Worm (Caenorhabditis elegans) whole organism, L4 larva: ENCODE data around the gene atg-18.

ENCODE experiments used
- F10B5.3 ChIP-seq: sonication (generic microtip); optimal IDR thresholded peaks from 2 replicates; lab custom pipeline; 2016; ENCODE audit warnings: mild to moderate bottlenecking, missing genetic modification characterization, missing compliant biosample characterization
- F37D6.2 ChIP-seq: sonication (generic microtip); optimal IDR thresholded peaks from 2 replicates; lab custom pipeline; 2016; ENCODE audit warnings: mild to moderate bottlenecking, missing genetic modification characterization, missing compliant biosample characterization
- T26A8.4 ChIP-seq: fragments of 200-800 bp; sonication (Bioruptor generic); IDR thresholded peaks from 2 replicates; pipeline ENCODE4 v1.3.6; 2022; ENCODE audit warnings: missing genetic modification characterization, missing compliant biosample characterization
- Y75B8A.6 ChIP-seq: fragments of 200-800 bp; sonication (Bioruptor generic); IDR thresholded peaks from 2 replicates; pipeline ENCODE4 v1.3.6; 2022; ENCODE audit warnings: missing genetic modification reagents, missing genetic modification characterization, missing compliant biosample characterization
- ZK337.2 ChIP-seq: fragments of 200-800 bp; sonication (Bioruptor generic); IDR thresholded peaks from 2 replicates; pipeline ENCODE4 v1.3.6; 2022; ENCODE audit warnings: missing genetic modification reagents, missing genetic modification characterization, missing compliant biosample characterization
- ZK546.5 ChIP-seq, 2 experiments: sonication (generic microtip); optimal IDR thresholded peaks; 2 replicates each; lab custom pipeline; 2017; ENCODE audit warnings: missing biosample characterization in 2 of 2, missing genetic modification characterization in 2 of 2
- arid-1 ChIP-seq: fragments of 200-800 bp; sonication (Bioruptor generic); conservative IDR thresholded peaks from 2 replicates; pipeline ENCODE4 v1.3.6; 2022; ENCODE audit warnings: missing genetic modification reagents, missing genetic modification characterization, missing compliant biosample characterization
- attf-4 ChIP-seq: sonication (generic microtip); optimal IDR thresholded peaks from 3 replicates; lab custom pipeline; 2017; ENCODE audit warnings: missing biosample characterization, missing genetic modification characterization
- ceh-20 ChIP-seq: fragments of 200-800 bp; sonication (Bioruptor generic); IDR thresholded peaks from 2 replicates; pipeline ENCODE4 v1.3.6; 2022; ENCODE audit warnings: missing genetic modification reagents, missing genetic modification characterization, missing compliant biosample characterization
- ceh-32 ChIP-seq: sonication (generic microtip); optimal IDR thresholded peaks from 2 replicates; lab custom pipeline; 2016; ENCODE audit warnings: mild to moderate bottlenecking, missing genetic modification characterization, missing compliant biosample characterization; ENCODE audit not compliant: poor library complexity
- cey-2 ChIP-seq: sonication (generic microtip); optimal IDR thresholded peaks from 3 replicates; lab custom pipeline; 2017; ENCODE audit warnings: missing genetic modification characterization, mild to moderate bottlenecking, missing compliant biosample characterization, antibody characterized with exemption, borderline replicate concordance; ENCODE audit not compliant: insufficient read depth
- daf-12 ChIP-seq: fragments of 150-350 bp; optimal IDR thresholded peaks from 2 replicates; lab custom pipeline; 2014; ENCODE audit warnings: missing biosample characterization, missing genetic modification reagents, missing genetic modification characterization
- dmd-6 ChIP-seq: fragments of 200-800 bp; sonication (Bioruptor generic); IDR thresholded peaks from 2 replicates; pipeline ENCODE4 v1.3.6; 2022; ENCODE audit warnings: missing genetic modification reagents, missing genetic modification characterization, missing compliant biosample characterization
- egl-27 ChIP-seq: sonication (generic microtip); optimal IDR thresholded peaks from 3 replicates; lab custom pipeline; 2017; ENCODE audit warnings: missing biosample characterization, missing genetic modification reagents, missing genetic modification characterization
- egl-43 ChIP-seq: fragments of 200-800 bp; sonication (Bioruptor generic); IDR thresholded peaks from 2 replicates; pipeline ENCODE4 v1.3.6; 2022; ENCODE audit warnings: missing genetic modification reagents, missing genetic modification characterization, missing compliant biosample characterization
- gei-8 ChIP-seq: fragments of 200-800 bp; sonication (Bioruptor generic); optimal IDR thresholded peaks from 2 replicates; lab custom pipeline; 2018; ENCODE audit warnings: mild to moderate bottlenecking, missing genetic modification characterization, missing compliant biosample characterization
- hlh-30 ChIP-seq: sonication (generic microtip); optimal IDR thresholded peaks from 2 replicates; lab custom pipeline; 2017; ENCODE audit warnings: antibody characterized with exemption, mild to moderate bottlenecking, missing genetic modification characterization, missing compliant biosample characterization; ENCODE audit not compliant: insufficient read depth
- lin-1 ChIP-seq: fragments of 200-800 bp; sonication (Bioruptor generic); IDR thresholded peaks from 2 replicates; pipeline ENCODE4 v1.3.6; 2022; ENCODE audit warnings: missing genetic modification reagents, missing genetic modification characterization, missing compliant biosample characterization
- lin-13 ChIP-seq: fragments of 150-350 bp; optimal IDR thresholded peaks from 2 replicates; lab custom pipeline; 2014; ENCODE audit warnings: missing biosample characterization, missing genetic modification reagents, missing genetic modification characterization
- lin-15B ChIP-seq: fragments of 150-350 bp; sonication (generic microtip); optimal IDR thresholded peaks from 3 replicates; lab custom pipeline; 2014; ENCODE audit warnings: missing biosample characterization, missing genetic modification characterization
- lir-3 ChIP-seq: sonication (generic microtip); optimal IDR thresholded peaks from 2 replicates; lab custom pipeline; 2016; ENCODE audit warnings: mild to moderate bottlenecking, missing genetic modification characterization, missing compliant biosample characterization
- mdt-29 ChIP-seq: fragments of 200-800 bp; sonication (Bioruptor generic); IDR thresholded peaks from 2 replicates; pipeline ENCODE4 v1.3.6; 2022; ENCODE audit warnings: missing genetic modification reagents, missing genetic modification characterization, missing compliant biosample characterization
- mep-1 ChIP-seq: fragments of 150-350 bp; sonication (generic microtip); optimal IDR thresholded peaks from 3 replicates; lab custom pipeline; 2014; ENCODE audit warnings: missing biosample characterization, missing genetic modification characterization
- mxl-2 ChIP-seq: fragments of 200-800 bp; sonication (Bioruptor generic); conservative IDR thresholded peaks from 2 replicates; pipeline ENCODE4 v1.3.6; 2022; ENCODE audit warnings: missing genetic modification reagents, missing genetic modification characterization, missing compliant biosample characterization
- mxl-3 ChIP-seq: fragments of 200-800 bp; sonication (Bioruptor generic); optimal IDR thresholded peaks from 2 replicates; lab custom pipeline; 2018; ENCODE audit warnings: mild to moderate bottlenecking, missing genetic modification characterization, missing compliant biosample characterization
- nhr-102 ChIP-seq: sonication (generic microtip); optimal IDR thresholded peaks from 2 replicates; lab custom pipeline; 2016; ENCODE audit warnings: mild to moderate bottlenecking, missing genetic modification characterization, moderate library complexity, missing compliant biosample characterization
- nhr-111 ChIP-seq: fragments of 200-800 bp; sonication (Bioruptor generic); optimal IDR thresholded peaks from 2 replicates; lab custom pipeline; 2018; ENCODE audit warnings: mild to moderate bottlenecking, missing genetic modification characterization, missing compliant biosample characterization
- nhr-237 ChIP-seq: sonication (generic microtip); optimal IDR thresholded peaks from 2 replicates; lab custom pipeline; 2017; ENCODE audit warnings: missing biosample characterization, missing genetic modification characterization
- nhr-41 ChIP-seq: fragments of 200-800 bp; sonication (Bioruptor generic); IDR thresholded peaks from 2 replicates; pipeline ENCODE4 v1.3.6; 2022; ENCODE audit warnings: missing genetic modification reagents, missing genetic modification characterization, missing compliant biosample characterization
- nhr-42 ChIP-seq: fragments of 200-800 bp; sonication (Bioruptor generic); IDR thresholded peaks from 2 replicates; pipeline ENCODE4 v1.3.6; 2022; ENCODE audit warnings: missing genetic modification characterization, missing compliant biosample characterization
- nhr-6 ChIP-seq: fragments of 150-350 bp; optimal IDR thresholded peaks from 2 replicates; lab custom pipeline; 2014; ENCODE audit warnings: missing biosample characterization, missing genetic modification characterization
- pqm-1 ChIP-seq: sonication (generic microtip); optimal IDR thresholded peaks from 2 replicates; lab custom pipeline; 2017; ENCODE audit warnings: missing biosample characterization, missing genetic modification characterization
- rbr-2 ChIP-seq: sonication (generic microtip); optimal IDR thresholded peaks from 2 replicates; lab custom pipeline; 2016; ENCODE audit warnings: missing genotype, missing genetic modification characterization, missing compliant biosample characterization
- snpc-1.2 ChIP-seq: fragments of 200-800 bp; sonication (Bioruptor generic); IDR thresholded peaks from 2 replicates; pipeline ENCODE4 v1.3.6; 2022; ENCODE audit warnings: missing genetic modification reagents, missing genetic modification characterization, missing compliant biosample characterization
- spr-1 ChIP-seq: sonication (generic microtip); optimal IDR thresholded peaks from 2 replicates; lab custom pipeline; 2016; ENCODE audit warnings: mild to moderate bottlenecking, missing genetic modification characterization, missing compliant biosample characterization
- spr-3 ChIP-seq: fragments of 200-800 bp; sonication (Bioruptor generic); optimal IDR thresholded peaks from 2 replicates; lab custom pipeline; 2018; ENCODE audit warnings: mild to moderate bottlenecking, missing genetic modification characterization, missing compliant biosample characterization
- tra-1 ChIP-seq: fragments of 200-800 bp; sonication (Bioruptor generic); IDR thresholded peaks from 2 replicates; pipeline ENCODE4 v1.3.6; 2022; ENCODE audit warnings: missing genetic modification reagents, missing genetic modification characterization, missing compliant biosample characterization
- unc-39 ChIP-seq: sonication (generic microtip); optimal IDR thresholded peaks from 2 replicates; lab custom pipeline; 2017; ENCODE audit warnings: missing biosample characterization, missing genetic modification characterization
- unc-62 ChIP-seq, 3 experiments: fragments of 150-350 bp in 1 of 3; sonication (generic microtip); optimal IDR thresholded peaks in 2 of 3; peaks in 1 of 3; 1 replicate in 1 of 3; 2 replicates in 2 of 3; lab custom pipeline; 2014 to 2017; ENCODE audit warnings: missing biosample characterization in 3 of 3, missing genetic modification characterization in 3 of 3, missing genetic modification reagents in 3 of 3, missing genotype in 1 of 3
- vab-7 ChIP-seq: fragments of 200-800 bp; sonication (Bioruptor generic); IDR thresholded peaks from 2 replicates; pipeline ENCODE4 v1.3.6; 2022; ENCODE audit warnings: missing genetic modification reagents, missing genetic modification characterization, missing compliant biosample characterization
- zfp-2 ChIP-seq: sonication (generic microtip); optimal IDR thresholded peaks from 2 replicates; lab custom pipeline; 2016; ENCODE audit warnings: mild to moderate bottlenecking, missing genetic modification characterization, missing compliant biosample characterization
- zip-11 ChIP-seq: fragments of 200-800 bp; sonication (Bioruptor generic); IDR thresholded peaks from 2 replicates; pipeline ENCODE4 v1.3.6; 2022; ENCODE audit warnings: missing genetic modification characterization, missing compliant biosample characterization

Gene atg-18

DNA sequence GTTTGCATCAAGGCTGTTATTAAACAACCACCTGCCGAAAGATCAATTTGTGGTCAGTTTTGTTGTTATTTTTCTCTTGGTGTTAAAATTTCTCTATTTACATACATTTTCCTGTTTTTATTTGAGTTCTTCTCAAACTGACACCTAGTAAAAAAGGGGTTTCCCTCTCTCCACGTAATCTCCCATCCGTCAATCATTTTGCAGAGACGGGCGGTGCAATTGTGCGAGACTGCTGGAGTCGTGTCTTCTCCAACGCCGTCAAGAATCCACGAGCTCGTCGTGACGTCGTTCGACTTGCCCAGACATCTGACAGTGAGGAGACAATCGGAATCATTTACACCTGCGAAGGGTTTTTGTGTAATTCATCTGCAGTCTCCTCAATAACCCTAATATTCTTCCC lies 4.7 kb downstream of the atg-18 start:
- no peak for TF ChIP-seq F10B5.3 (tag; lab: Kevin White, UChicago)
- no peak for TF ChIP-seq ceh-32 (tag; lab: Kevin White, UChicago)
- TF ChIP-seq ceh-20 (GFP tag; lab: Robert Waterston, UW), result peak; percentile 61; the same call in 1 of the 2 replicates
- no peak for TF ChIP-seq daf-12 (tag; lab: Kevin White, UChicago)
- no peak for TF ChIP-seq nhr-41 (GFP tag; lab: Robert Waterston, UW)
- TF ChIP-seq mxl-2 (GFP tag; lab: Robert Waterston, UW), result no peak
- peak in 1 of 2 experiments; percentile 50 for TF ChIP-seq unc-62 (GFP tag; optimal IDR thresholded peaks at IDR 0.05 in 1 of 2; lab: Kevin White, UChicago)
- TF ChIP-seq unc-62 (tag; optimal IDR thresholded peaks at IDR 0.05; lab: Kevin White, UChicago), result no peak
- no peak for TF ChIP-seq spr-1
- TF ChIP-seq F37D6.2 (tag; lab: Kevin White, UChicago), result no peak
- TF ChIP-seq unc-39 (tag; lab: Kevin White, UChicago), result no peak
- TF ChIP-seq arid-1 (GFP tag; lab: Robert Waterston, UW), result no peak
- TF ChIP-seq, all 104 proteins: peak for 2

ce11 chrV:8623754-8624153 lies 7.4 kb downstream of the atg-18 start, which contains the start of gene F41E6.17:
Gene F41E6.17, plus strand, starts transcription at chrV:8624101.
- TF ChIP-seq pqm-1 (tag; lab: Kevin White, UChicago), result no peak
- TF ChIP-seq T26A8.4, result no peak
- peak; percentile 15 for TF ChIP-seq hlh-30 (tag; lab: Kevin White, UChicago)
- no peak for TF ChIP-seq rbr-2 (tag; lab: Kevin White, UChicago)
- TF ChIP-seq lin-15B (tag; lab: Kevin White, UChicago), result no peak
- TF ChIP-seq lir-3, result no peak
- no peak for TF ChIP-seq nhr-237 (tag; lab: Kevin White, UChicago)
- TF ChIP-seq dmd-6 (GFP tag; lab: Robert Waterston, UW), result no peak

- TF ChIP-seq egl-27 (tag; lab: Kevin White, UChicago), result no peak
- TF ChIP-seq attf-4 (tag; lab: Kevin White, UChicago), result no peak
- TF ChIP-seq vab-7, result no peak
- no peak for TF ChIP-seq nhr-42 (GFP tag; lab: Robert Waterston, UW)
- TF ChIP-seq lin-13 (GFP tag; lab: Kevin White, UChicago), result no peak
- no peak for TF ChIP-seq lin-1 (GFP tag; lab: Robert Waterston, UW)
- no peak for TF ChIP-seq zfp-2 (tag; lab: Kevin White, UChicago)
- TF ChIP-seq Y75B8A.6 (GFP tag; lab: Robert Waterston, UW), result no peak
- no peak for TF ChIP-seq mdt-29 (GFP tag; lab: Robert Waterston, UW)
- no peak for TF ChIP-seq zip-11 (GFP tag; lab: Robert Waterston, UW)
Observed at ce11 chrV:8622314-8622713, 8.8 kb downstream of the atg-18 start, which contains the start of gene F41E6.1. Gene F41E6.1, plus strand, starts transcription at chrV:8622614.

ce11 chrV:8621213-8621612 lies 9.9 kb downstream of the atg-18 start, which contains the start of gene idpc-2:
Gene idpc-2, minus strand, starts transcription at chrV:8621313.
- TF ChIP-seq nhr-6 (tag; lab: Kevin White, UChicago), result no peak
- no peak for TF ChIP-seq nhr-102 (tag; lab: Kevin White, UChicago)
- TF ChIP-seq mxl-3 (GFP tag; lab: Kevin White, UChicago), result no peak
- no peak for TF ChIP-seq F37D6.2 (tag; lab: Kevin White, UChicago)
- TF ChIP-seq attf-4 (tag; lab: Kevin White, UChicago), result no peak
- no peak for TF ChIP-seq cey-2 (tag; lab: Kevin White, UChicago)
- no peak for TF ChIP-seq ZK546.5 (tag; optimal IDR thresholded peaks at IDR 0.05; lab: Kevin White, UChicago)
- TF ChIP-seq spr-3 (GFP tag; lab: Kevin White, UChicago), result no peak
- no peak for TF ChIP-seq mep-1
- no peak for TF ChIP-seq nhr-42 (GFP tag; lab: Robert Waterston, UW)
- TF ChIP-seq tra-1 (GFP tag; lab: Robert Waterston, UW), result no peak
- TF ChIP-seq mdt-29 (GFP tag; lab: Robert Waterston, UW), result no peak
- TF ChIP-seq nhr-41 (GFP tag; lab: Robert Waterston, UW), result no peak
- no peak for TF ChIP-seq egl-43 (GFP tag; lab: Robert Waterston, UW)
- no peak for TF ChIP-seq nhr-111 (GFP tag; lab: Kevin White, UChicago)
- no peak for TF ChIP-seq snpc-1.2 (GFP tag; lab: Robert Waterston, UW)
- TF ChIP-seq zip-11 (GFP tag; lab: Robert Waterston, UW), result no peak
- TF ChIP-seq ZK337.2 (GFP tag; lab: Robert Waterston, UW), result no peak
- no peak for TF ChIP-seq gei-8
